Worm (Caenorhabditis elegans): ENCODE measurements around the gene F09C8.1.

Gene F09C8.1

DNA sequence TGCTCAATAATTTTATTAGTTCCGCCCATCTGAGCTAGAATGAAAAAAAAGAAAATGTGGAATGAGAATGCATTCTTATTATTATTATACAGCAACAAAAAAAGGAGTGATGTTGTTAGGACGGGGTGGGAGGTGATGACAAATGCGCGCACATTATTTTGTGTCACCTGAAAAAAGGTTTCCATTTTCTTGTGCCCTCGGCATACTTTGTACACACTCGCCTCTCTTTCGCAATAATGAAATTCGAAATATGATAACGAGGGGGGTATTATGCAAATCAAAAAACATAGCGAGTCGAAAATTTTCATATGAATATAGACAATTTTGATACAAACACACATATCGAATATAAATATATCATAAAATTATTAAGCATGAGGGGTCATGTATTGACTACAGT is 4.0 kb downstream of the F09C8.1 start:
- TF ChIP-seq hmg-11 (tag; optimal IDR thresholded peaks at IDR 0.05) (no peak), elt-2 (tag; optimal IDR thresholded peaks at IDR 0.05) (peak; percentile 32), nhr-237 (tag; optimal IDR thresholded peaks at IDR 0.05) (no peak), aly-2 (tag; optimal IDR thresholded peaks at IDR 0.05) (no peak), skn-1 (tag; optimal IDR thresholded peaks at IDR 0.05) (peak; percentile 13)

ce11 chrX:16157499-16157898 is 5.8 kb downstream of the F09C8.1 start:
- no peak for TF ChIP-seq fkh-2 (tag; optimal IDR thresholded peaks at IDR 0.05)
- TF ChIP-seq tbx-2 (tag; optimal IDR thresholded peaks at IDR 0.05) = no peak
- TF ChIP-seq jun-1 (tag; optimal IDR thresholded peaks at IDR 0.05) = no peak
- TF ChIP-seq elt-1 (tag; optimal IDR thresholded peaks at IDR 0.05) = no peak

ce11 chrX:16156891-16157290 is 6.4 kb downstream of the F09C8.1 start:
- TF ChIP-seq ceh-28 (tag; optimal IDR thresholded peaks at IDR 0.05) = peak; percentile 2
- no peak for TF ChIP-seq nhr-76 (tag; optimal IDR thresholded peaks at IDR 0.05)
- no peak for TF ChIP-seq ztf-11 (tag; optimal IDR thresholded peaks at IDR 0.05)
- no peak for TF ChIP-seq nhr-28 (tag; optimal IDR thresholded peaks at IDR 0.05)
- TF ChIP-seq snpc-4 (tag; optimal IDR thresholded peaks at IDR 0.05) = no peak
- TF ChIP-seq aly-2 (tag; optimal IDR thresholded peaks at IDR 0.05) = no peak
- TF ChIP-seq nhr-43 (tag; optimal IDR thresholded peaks at IDR 0.05; ENCODE audit: poor library complexity, severe bottlenecking) = peak; percentile 72
- no peak for TF ChIP-seq ama-1 (optimal IDR thresholded peaks at IDR 0.05)
- no peak for TF ChIP-seq mml-1 (tag; optimal IDR thresholded peaks at IDR 0.05)
- TF ChIP-seq unc-39 (tag; optimal IDR thresholded peaks at IDR 0.05) = no peak
- TF ChIP-seq egl-27 (tag; optimal IDR thresholded peaks at IDR 0.05) = no peak
- no peak for TF ChIP-seq egl-5 (tag; optimal IDR thresholded peaks at IDR 0.05)
- no peak for TF ChIP-seq pqm-1 (tag; optimal IDR thresholded peaks at IDR 0.05)
- TF ChIP-seq zag-1 (tag; optimal IDR thresholded peaks at IDR 0.05) = no peak
- TF ChIP-seq elt-3 (tag; optimal IDR thresholded peaks at IDR 0.05) = peak in 1 of 3 experiments; percentile 57
- TF ChIP-seq nhr-67 (tag; optimal IDR thresholded peaks at IDR 0.05) = no peak
- no peak for TF ChIP-seq ZK546.5 (tag; optimal IDR thresholded peaks at IDR 0.05)
- no peak for TF ChIP-seq sea-2 (GFP tag; optimal IDR thresholded peaks at IDR 0.05)
- peak; percentile 77 for TF ChIP-seq nhr-25 (tag; optimal IDR thresholded peaks at IDR 0.05)
- TF ChIP-seq nfya-1 (tag; optimal IDR thresholded peaks at IDR 0.05; ENCODE audit: insufficient read depth) = peak; percentile 38
- no peak for TF ChIP-seq R02D3.7 (tag; optimal IDR thresholded peaks at IDR 0.05)
- TF ChIP-seq lin-15B (tag; optimal IDR thresholded peaks at IDR 0.05) = no peak
- TF ChIP-seq elt-2 (tag; optimal IDR thresholded peaks at IDR 0.05) = no peak
- TF ChIP-seq fos-1 (tag; optimal IDR thresholded peaks at IDR 0.05) = no peak
- TF ChIP-seq skn-1 (tag; optimal IDR thresholded peaks at IDR 0.05) = no peak
- TF ChIP-seq nhr-237 (tag; optimal IDR thresholded peaks at IDR 0.05) = no peak
- no peak for TF ChIP-seq ztf-4 (tag; optimal IDR thresholded peaks at IDR 0.05)
- no peak for TF ChIP-seq fkh-2 (tag; optimal IDR thresholded peaks at IDR 0.05)
- no peak for TF ChIP-seq nhr-77 (tag; optimal IDR thresholded peaks at IDR 0.05)
- TF ChIP-seq ceh-82 (tag; optimal IDR thresholded peaks at IDR 0.05) = no peak
- TF ChIP-seq elt-1 (tag; optimal IDR thresholded peaks at IDR 0.05) = peak; percentile 34
- TF ChIP-seq unc-62 (GFP tag; optimal IDR thresholded peaks at IDR 0.05) = no peak
- no peak for TF ChIP-seq ceh-9 (tag; optimal IDR thresholded peaks at IDR 0.05)
- no peak for TF ChIP-seq mdl-1 (tag; optimal IDR thresholded peaks at IDR 0.05)
- TF ChIP-seq nhr-12 (tag; optimal IDR thresholded peaks at IDR 0.05) = no peak
- no peak for TF ChIP-seq ceh-16 (tag; optimal IDR thresholded peaks at IDR 0.05)
- no peak for TF ChIP-seq daf-12 (tag; optimal IDR thresholded peaks at IDR 0.05)
- no peak for TF ChIP-seq jun-1 (tag; optimal IDR thresholded peaks at IDR 0.05)
- no peak for TF ChIP-seq nhr-11 (tag; optimal IDR thresholded peaks at IDR 0.05)
- no peak for TF ChIP-seq lsy-12 (tag; optimal IDR thresholded peaks at IDR 0.05)
- no peak for TF ChIP-seq fkh-10 (GFP tag; optimal IDR thresholded peaks at IDR 0.05)
- no peak for TF ChIP-seq lin-39 (tag; optimal IDR thresholded peaks at IDR 0.05)
- peak; percentile 49 for TF ChIP-seq hmg-11 (tag; optimal IDR thresholded peaks at IDR 0.05)
- peak; percentile 67 for TF ChIP-seq nhr-23 (tag; optimal IDR thresholded peaks at IDR 0.05)
- TF ChIP-seq pha-4 (tag; optimal IDR thresholded peaks at IDR 0.05) = no peak
- TF ChIP-seq tbx-2 (tag; optimal IDR thresholded peaks at IDR 0.05) = no peak
- no peak for TF ChIP-seq eor-1 (tag; optimal IDR thresholded peaks at IDR 0.05)
